Worm (Caenorhabditis elegans) whole organism, young adult: ENCODE data around the gene str-64.

Source experiments
- B0261.1 ChIP-seq: sonication (generic microtip); optimal IDR thresholded peaks from 2 replicates; lab custom pipeline; 2016; ENCODE audit warnings: mild to moderate bottlenecking, missing genetic modification characterization, moderate library complexity, missing compliant biosample characterization
- F33H1.4 ChIP-seq: fragments of 200-800 bp; sonication (Bioruptor generic); IDR thresholded peaks from 2 replicates; pipeline ENCODE4 v1.3.6; 2022; ENCODE audit warnings: missing genetic modification reagents, missing genetic modification characterization, missing compliant biosample characterization
- F37B4.10 ChIP-seq: fragments of 200-800 bp; sonication (Bioruptor generic); IDR thresholded peaks from 2 replicates; pipeline ENCODE4 v1.3.6; 2022; ENCODE audit warnings: missing genetic modification characterization, missing compliant biosample characterization
- F39B2.1 ChIP-seq: fragments of 200-800 bp; sonication (Bioruptor generic); IDR thresholded peaks from 2 replicates; pipeline ENCODE4 v1.3.6; 2022; ENCODE audit warnings: missing genetic modification reagents, missing genetic modification characterization, missing compliant biosample characterization
- Y53F4B.3 ChIP-seq: fragments of 200-800 bp; sonication (Bioruptor generic); IDR thresholded peaks from 2 replicates; pipeline ENCODE4 v1.3.6; 2022; ENCODE audit warnings: missing genetic modification reagents, missing genetic modification characterization, missing compliant biosample characterization
- Y53G8AR.9 ChIP-seq: fragments of 200-800 bp; sonication (Bioruptor generic); conservative IDR thresholded peaks from 2 replicates; pipeline ENCODE4 v1.3.6; 2022; ENCODE audit warnings: missing genetic modification reagents, missing genetic modification characterization, missing compliant biosample characterization
- Y95B8A.8 ChIP-seq: fragments of 200-800 bp; sonication (Bioruptor generic); IDR thresholded peaks from 2 replicates; pipeline ENCODE4 v1.3.6; 2022; ENCODE audit warnings: missing genetic modification reagents, missing genetic modification characterization, missing compliant biosample characterization
- aptf-2 ChIP-seq: fragments of 200-800 bp; sonication (Bioruptor generic); conservative IDR thresholded peaks from 2 replicates; pipeline ENCODE4 v1.3.6; 2022; ENCODE audit warnings: missing genetic modification reagents, missing genetic modification characterization, missing compliant biosample characterization
- aptf-3 ChIP-seq: fragments of 200-800 bp; sonication (Bioruptor generic); IDR thresholded peaks from 2 replicates; pipeline ENCODE4 v1.3.6; 2022; ENCODE audit warnings: missing genetic modification characterization, missing compliant biosample characterization
- attf-3 ChIP-seq: fragments of 200-800 bp; sonication (Bioruptor generic); conservative IDR thresholded peaks from 2 replicates; pipeline ENCODE4 v1.3.6; 2022; ENCODE audit warnings: missing genetic modification reagents, missing genetic modification characterization, missing compliant biosample characterization
- attf-5 ChIP-seq: fragments of 200-800 bp; sonication (Bioruptor generic); optimal IDR thresholded peaks from 2 replicates; lab custom pipeline; 2018; ENCODE audit warnings: mild to moderate bottlenecking, missing genetic modification characterization, missing compliant biosample characterization
- attf-6 ChIP-seq: fragments of 200-800 bp; sonication (Bioruptor generic); IDR thresholded peaks from 2 replicates; pipeline ENCODE4 v1.3.6; 2022; ENCODE audit warnings: missing genetic modification reagents, missing genetic modification characterization, missing compliant biosample characterization
- ceh-40 ChIP-seq: fragments of 200-800 bp; sonication (Bioruptor generic); IDR thresholded peaks from 2 replicates; pipeline ENCODE4 v1.3.6; 2022; ENCODE audit warnings: missing genetic modification characterization, missing compliant biosample characterization
- dox-1 ChIP-seq: fragments of 200-800 bp; sonication (Bioruptor generic); IDR thresholded peaks from 2 replicates; pipeline ENCODE4 v1.3.6; 2022; ENCODE audit warnings: missing genetic modification reagents, missing genetic modification characterization, missing compliant biosample characterization
- egl-18 ChIP-seq: fragments of 200-800 bp; sonication (Bioruptor generic); IDR thresholded peaks from 2 replicates; pipeline ENCODE4 v1.3.6; 2022; ENCODE audit warnings: missing genetic modification reagents, missing genetic modification characterization, missing compliant biosample characterization
- egrh-3 ChIP-seq: fragments of 200-800 bp; sonication (Bioruptor generic); IDR thresholded peaks from 2 replicates; pipeline ENCODE4 v1.3.6; 2022; ENCODE audit warnings: missing genetic modification reagents, missing genetic modification characterization, missing compliant biosample characterization
- gei-17 ChIP-seq: fragments of 200-800 bp; sonication (Bioruptor generic); optimal IDR thresholded peaks from 2 replicates; lab custom pipeline; 2018; ENCODE audit warnings: mild to moderate bottlenecking, missing genetic modification characterization, missing compliant biosample characterization
- hmg-1.2 ChIP-seq: fragments of 200-800 bp; sonication (Bioruptor generic); IDR thresholded peaks from 2 replicates; pipeline ENCODE4 v1.3.6; 2022; ENCODE audit warnings: missing genetic modification reagents, missing genetic modification characterization, missing compliant biosample characterization
- hmg-20 ChIP-seq: fragments of 200-800 bp; sonication (Bioruptor generic); IDR thresholded peaks from 2 replicates; pipeline ENCODE4 v1.3.6; 2022; ENCODE audit warnings: missing genetic modification reagents, missing genetic modification characterization, missing compliant biosample characterization
- let-526 ChIP-seq: fragments of 200-800 bp; sonication (Bioruptor generic); IDR thresholded peaks from 2 replicates; pipeline ENCODE4 v1.3.6; 2022; ENCODE audit warnings: missing genetic modification reagents, missing genetic modification characterization, missing compliant biosample characterization
- lin-54 ChIP-seq: fragments of 200-800 bp; sonication (Bioruptor generic); optimal IDR thresholded peaks from 2 replicates; lab custom pipeline; 2018; ENCODE audit warnings: mild to moderate bottlenecking, missing genetic modification characterization, missing compliant biosample characterization
- lir-1 ChIP-seq: fragments of 200-800 bp; sonication (Bioruptor generic); conservative IDR thresholded peaks from 2 replicates; pipeline ENCODE4 v1.3.6; 2022; ENCODE audit warnings: missing genetic modification reagents, missing genetic modification characterization, missing compliant biosample characterization
- lsy-27 ChIP-seq: sonication (generic microtip); optimal IDR thresholded peaks from 2 replicates; lab custom pipeline; 2017; ENCODE audit warnings: missing genetic modification characterization, mild to moderate bottlenecking, missing compliant biosample characterization, antibody characterized with exemption, missing genotype, borderline replicate concordance; ENCODE audit not compliant: insufficient read depth
- madf-10 ChIP-seq: sonication (generic microtip); optimal IDR thresholded peaks from 2 replicates; lab custom pipeline; 2016; ENCODE audit warnings: mild to moderate bottlenecking, missing genetic modification characterization, missing compliant biosample characterization
- madf-8 ChIP-seq: fragments of 200-800 bp; sonication (Bioruptor generic); conservative IDR thresholded peaks from 2 replicates; pipeline ENCODE4 v1.3.6; 2022; ENCODE audit warnings: missing genetic modification reagents, missing genetic modification characterization, missing compliant biosample characterization
- mcd-1 ChIP-seq: fragments of 200-800 bp; sonication (Bioruptor generic); IDR thresholded peaks from 2 replicates; pipeline ENCODE4 v1.3.6; 2022; ENCODE audit warnings: missing genetic modification reagents, missing genetic modification characterization, missing compliant biosample characterization
- nfyb-1 ChIP-seq: fragments of 200-800 bp; sonication (Bioruptor generic); IDR thresholded peaks from 2 replicates; pipeline ENCODE4 v1.3.6; 2022; ENCODE audit warnings: missing genetic modification reagents, missing genetic modification characterization, missing compliant biosample characterization
- nhr-120 ChIP-seq: fragments of 200-800 bp; sonication (Bioruptor generic); IDR thresholded peaks from 2 replicates; pipeline ENCODE4 v1.3.6; 2022; ENCODE audit warnings: missing genetic modification characterization, missing compliant biosample characterization
- nhr-179 ChIP-seq: sonication (generic microtip); optimal IDR thresholded peaks from 2 replicates; lab custom pipeline; 2016; ENCODE audit warnings: mild to moderate bottlenecking, missing genetic modification characterization, missing compliant biosample characterization
- nhr-27 ChIP-seq: fragments of 200-800 bp; sonication (Bioruptor generic); optimal IDR thresholded peaks from 2 replicates; lab custom pipeline; 2018; ENCODE audit warnings: mild to moderate bottlenecking, missing genetic modification characterization, moderate library complexity, missing compliant biosample characterization
- nhr-80 ChIP-seq: sonication (generic microtip); optimal IDR thresholded peaks from 2 replicates; lab custom pipeline; 2016; ENCODE audit warnings: missing genetic modification characterization, missing compliant biosample characterization
- nhr-90 ChIP-seq: sonication (generic microtip); optimal IDR thresholded peaks from 2 replicates; lab custom pipeline; 2016; ENCODE audit warnings: missing genotype, mild to moderate bottlenecking, missing genetic modification characterization, missing compliant biosample characterization
- pbrm-1 ChIP-seq: fragments of 200-800 bp; sonication (Bioruptor generic); IDR thresholded peaks from 2 replicates; pipeline ENCODE4 v1.3.6; 2022; ENCODE audit warnings: missing genetic modification reagents, missing genetic modification characterization, missing compliant biosample characterization
- rcor-1 ChIP-seq: fragments of 200-800 bp; sonication (Bioruptor generic); IDR thresholded peaks from 2 replicates; pipeline ENCODE4 v1.3.6; 2022; ENCODE audit warnings: missing genetic modification reagents, missing genetic modification characterization, missing compliant biosample characterization
- rec-8 ChIP-seq, 2 experiments: sonication (generic microtip); optimal IDR thresholded peaks; 2 replicates each; lab custom pipeline; 2016; ENCODE audit warnings: mild to moderate bottlenecking in 2 of 2, missing genetic modification characterization in 2 of 2, missing genetic modification reagents in 2 of 2, missing genotype in 2 of 2, missing biosample characterization in 1 of 2, missing compliant biosample characterization in 1 of 2, moderate library complexity in 1 of 2
- repo-1 ChIP-seq: sonication (generic microtip); optimal IDR thresholded peaks from 2 replicates; lab custom pipeline; 2017; ENCODE audit warnings: mild to moderate bottlenecking, missing genetic modification characterization, missing compliant biosample characterization
- rpc-1 ChIP-seq, 2 experiments: fragments of 150-350 bp in 1 of 2; sonication (generic microtip) in 1 of 2; optimal IDR thresholded peaks; 2 replicates each; lab custom pipeline; 2014 to 2018; ENCODE audit warnings: missing biosample characterization in 1 of 2, missing genetic modification characterization in 1 of 2, missing genetic modification reagents in 1 of 2, missing genotype in 1 of 2
- snpc-3.4 ChIP-seq: sonication (generic microtip); optimal IDR thresholded peaks from 2 replicates; lab custom pipeline; 2017; ENCODE audit warnings: missing genetic modification characterization, mild to moderate bottlenecking, missing compliant biosample characterization, antibody characterized with exemption, moderate library complexity, missing genotype, missing genetic modification reagents
- somi-1 ChIP-seq: fragments of 200-800 bp; sonication (Bioruptor generic); optimal IDR thresholded peaks from 2 replicates; lab custom pipeline; 2018; ENCODE audit warnings: mild to moderate bottlenecking, missing genetic modification characterization, missing compliant biosample characterization
- tbp1 ChIP-seq: fragments of 200-800 bp; sonication (Bioruptor generic); optimal IDR thresholded peaks from 2 replicates; lab custom pipeline; 2018; ENCODE audit warnings: mild to moderate bottlenecking, missing genetic modification characterization, missing compliant biosample characterization
- tlf-1 ChIP-seq: fragments of 200-800 bp; sonication (Bioruptor generic); optimal IDR thresholded peaks from 2 replicates; lab custom pipeline; 2018; ENCODE audit warnings: mild to moderate bottlenecking, missing genetic modification characterization, missing compliant biosample characterization
- unc-130 ChIP-seq: sonication (generic microtip); optimal IDR thresholded peaks from 2 replicates; lab custom pipeline; 2016; ENCODE audit warnings: missing genetic modification reagents, missing genetic modification characterization, missing compliant biosample characterization
- unc-62 ChIP-seq: fragments of 150-350 bp; optimal IDR thresholded peaks from 2 replicates; lab custom pipeline; 2014; ENCODE audit warnings: missing biosample characterization, missing genetic modification reagents, missing genetic modification characterization
- ztf-18 ChIP-seq: sonication (generic microtip); optimal IDR thresholded peaks from 2 replicates; lab custom pipeline; 2016; ENCODE audit warnings: missing genotype, mild to moderate bottlenecking, missing genetic modification characterization, missing compliant biosample characterization

str-64 gene

DNA sequence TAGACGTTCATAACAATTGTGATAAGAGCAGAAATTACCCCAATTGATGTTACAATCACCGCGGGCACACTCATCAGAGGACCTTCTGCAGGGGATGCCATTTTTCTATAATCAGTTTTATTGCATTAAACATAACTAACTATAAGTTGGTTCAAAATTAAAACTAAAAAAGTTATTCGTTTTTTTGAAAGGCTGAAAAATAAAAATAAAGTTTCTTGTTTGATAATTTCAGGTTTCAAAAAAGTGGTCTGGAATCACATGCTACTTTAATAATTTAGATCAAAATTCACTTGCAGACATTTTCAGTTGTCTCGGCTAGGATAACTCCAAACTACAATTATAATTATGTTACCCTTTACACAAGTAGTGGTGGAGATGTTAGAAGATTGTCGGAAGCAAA lies 18.8 kb downstream of the str-64 start, which contains the start of gene srbc-1:
TSS of gene srbc-1 (minus strand) at position 101 of the 400 bp plus-strand sequence.
- no peak for TF ChIP-seq F33H1.4 (GFP tag; lab: Robert Waterston, UW)
- no peak for TF ChIP-seq attf-3 (GFP tag; lab: Robert Waterston, UW)
- no peak for TF ChIP-seq B0261.1
- no peak for TF ChIP-seq pbrm-1 (GFP tag; lab: Robert Waterston, UW)
- no peak for TF ChIP-seq mcd-1
- TF ChIP-seq rcor-1 (GFP tag; lab: Robert Waterston, UW) = no peak

DNA sequence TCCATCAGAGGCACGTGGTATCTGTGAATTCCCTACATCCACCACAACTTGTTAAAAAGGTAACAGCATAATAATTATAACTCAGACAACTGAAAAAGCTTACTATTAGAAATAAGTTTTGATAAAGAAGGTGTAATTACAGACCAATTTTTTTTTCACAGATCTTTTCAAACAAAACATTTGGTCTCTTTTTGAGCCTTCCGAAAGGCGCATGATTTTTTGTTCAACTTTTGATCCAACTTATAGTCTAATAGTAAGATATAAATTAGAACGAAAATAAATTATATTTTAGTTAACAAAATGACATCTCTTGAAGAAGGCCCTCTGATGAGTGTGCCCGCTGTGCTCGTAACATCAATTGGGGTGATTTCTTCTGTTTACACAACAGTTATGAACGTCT lies 25.1 kb downstream of the str-64 start, which contains the start of gene srbc-3:
TSS of gene srbc-3 (plus strand) at position 301 of the 400 bp plus-strand sequence.
- no peak for TF ChIP-seq Y95B8A.8 (GFP tag; lab: Robert Waterston, UW)
- TF ChIP-seq ztf-18 (tag; lab: Kevin White, UChicago) = no peak
- TF ChIP-seq tlf-1 (GFP tag; lab: Kevin White, UChicago) = no peak
- no peak for TF ChIP-seq tbp1 (GFP tag; lab: Kevin White, UChicago)
- no peak for TF ChIP-seq Y53G8AR.9 (GFP tag; lab: Robert Waterston, UW)
- TF ChIP-seq egrh-3 (GFP tag; lab: Robert Waterston, UW) = no peak
- no peak for TF ChIP-seq F37B4.10 (GFP tag; lab: Robert Waterston, UW)
- TF ChIP-seq madf-8 (GFP tag; lab: Robert Waterston, UW) = no peak
- TF ChIP-seq repo-1 = no peak
- TF ChIP-seq ceh-40 = no peak
- no peak for TF ChIP-seq attf-6 (GFP tag; lab: Robert Waterston, UW)
- TF ChIP-seq Y53F4B.3 = no peak
- no peak for TF ChIP-seq aptf-2
- no peak for TF ChIP-seq hmg-20 (GFP tag; lab: Robert Waterston, UW)
- TF ChIP-seq, all 124 proteins: peak for 0

DNA sequence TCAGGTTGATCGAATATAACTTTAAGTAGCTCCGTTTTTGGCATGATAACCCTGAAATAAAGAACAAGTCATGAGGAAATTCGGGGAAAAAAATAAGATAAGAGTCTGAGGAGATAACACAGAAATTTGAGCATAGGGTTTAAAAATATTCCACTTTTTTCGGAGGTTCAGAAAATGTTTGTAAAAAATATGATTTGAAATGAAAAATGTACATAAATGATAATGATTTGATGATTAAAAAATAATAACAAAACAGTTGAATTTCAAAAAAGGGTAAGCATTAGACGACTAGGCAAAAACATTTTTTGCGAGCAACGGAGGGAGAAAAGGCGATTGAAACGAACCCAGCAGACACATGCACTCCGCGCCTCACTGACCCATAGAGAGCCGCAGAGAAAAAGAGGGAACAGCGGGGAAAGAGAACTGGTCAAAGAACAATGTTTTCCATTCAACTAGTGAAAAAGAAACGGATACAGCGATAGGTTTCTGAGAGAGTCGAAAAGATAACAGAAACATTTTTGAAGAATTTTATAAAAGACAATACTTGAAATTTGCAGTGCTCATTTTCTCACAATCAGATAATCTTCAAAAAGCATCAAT lies 29.1 kb downstream of the str-64 start, which contains the start of gene arrd-18:
TSS of gene arrd-18 (minus strand) at position 51 of the 600 bp plus-strand sequence.
- TF ChIP-seq hmg-1.2 (GFP tag; lab: Robert Waterston, UW) (peak; percentile 74; the same call in 1 of the 2 replicates), attf-5 (peak; percentile 11), dox-1 (GFP tag; lab: Robert Waterston, UW) (peak; percentile 86), nhr-80 (tag; lab: Kevin White, UChicago) (peak; percentile 56), repo-1 (no peak), somi-1 (no peak), rcor-1 (GFP tag; lab: Robert Waterston, UW) (peak; percentile 66), nfyb-1 (peak; percentile 72; the same call in 1 of the 2 replicates)

DNA sequence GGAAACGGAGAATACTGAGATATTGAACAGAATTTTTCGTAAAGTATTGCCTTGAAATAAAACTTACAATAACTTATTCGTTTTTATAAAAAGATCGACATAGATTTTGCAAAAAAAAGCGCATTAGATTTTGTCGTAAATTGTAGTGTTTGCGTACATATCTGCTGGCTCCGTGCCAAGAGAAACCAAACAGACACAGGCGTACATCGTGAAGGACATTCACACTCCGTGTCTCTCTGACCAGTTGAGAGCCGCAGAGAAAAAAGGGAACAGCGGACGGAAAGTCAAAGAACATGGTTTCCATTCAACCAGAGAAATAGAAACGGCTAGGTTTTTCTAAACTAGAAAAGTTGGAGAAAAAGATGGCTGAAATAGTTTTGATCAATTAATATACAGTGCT lies 32.3 kb downstream of the str-64 start, which contains the start of gene arrd-19:
TSS of gene arrd-19 (minus strand) at position 209 of the 400 bp plus-strand sequence.
- TF ChIP-seq F39B2.1 (GFP tag; lab: Robert Waterston, UW) (no peak), rec-8 (tag; optimal IDR thresholded peaks at IDR 0.05; lab: Kevin White, UChicago) (no peak), madf-10 (tag; lab: Kevin White, UChicago) (no peak), lin-54 (peak; percentile 32), nhr-120 (GFP tag; lab: Robert Waterston, UW) (no peak), aptf-3 (GFP tag; lab: Robert Waterston, UW) (no peak), lir-1 (GFP tag; lab: Robert Waterston, UW) (no peak), nhr-27 (tag; lab: Kevin White, UChicago) (no peak), egl-18 (no peak), snpc-3.4 (tag; lab: Kevin White, UChicago) (no peak), lsy-27 (tag; lab: Kevin White, UChicago) (no peak), tlf-1 (GFP tag; lab: Kevin White, UChicago) (no peak), unc-62 (no peak), nhr-90 (tag; lab: Kevin White, UChicago) (no peak), attf-5 (peak; percentile 65), rpc-1 (optimal IDR thresholded peaks at IDR 0.05; lab: Kevin White, UChicago) (no peak), rpc-1 (tag; optimal IDR thresholded peaks at IDR 0.05; lab: Kevin White, UChicago) (no peak), let-526 (GFP tag; lab: Robert Waterston, UW) (peak; percentile 57; the same call in 1 of the 2 replicates), unc-130 (GFP tag; lab: Kevin White, UChicago) (no peak), gei-17 (GFP tag; lab: Kevin White, UChicago) (no peak), nhr-179 (no peak)
